Fruit fly (Drosophila melanogaster): ENCODE data around the gene CG7988.

DNA sequence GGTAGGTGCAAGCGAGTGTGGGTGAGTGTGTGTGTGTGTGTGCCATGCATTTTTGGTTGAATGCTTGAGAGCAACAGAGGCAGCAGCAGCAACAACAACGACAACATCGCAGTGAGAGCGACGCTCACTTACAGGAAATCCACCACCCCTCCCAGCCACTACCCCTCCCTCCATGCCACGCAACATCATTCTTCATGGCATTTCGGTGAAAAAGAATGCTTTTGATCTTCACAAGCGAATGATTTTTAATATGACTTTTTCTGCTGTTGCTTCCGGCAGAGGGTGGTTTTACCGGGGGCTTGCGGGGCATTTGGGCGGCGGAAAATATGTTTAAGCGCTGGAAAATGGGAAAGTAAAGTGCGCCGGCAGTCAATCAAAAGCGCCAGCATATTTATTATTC lies 41.3 kb downstream of the CG7988 start:
- no peak for TF ChIP-seq CG33017 (tag; optimal IDR thresholded peaks at IDR 0.05)
- TF ChIP-seq CG7101 (tag; optimal IDR thresholded peaks at IDR 0.05): no peak
- no peak for TF ChIP-seq ovo (GFP tag; optimal IDR thresholded peaks at IDR 0.05)
- TF ChIP-seq pad (GFP tag; optimal IDR thresholded peaks at IDR 0.05): no peak
- TF ChIP-seq Clk (GFP tag; optimal IDR thresholded peaks at IDR 0.05): no peak
- no peak for TF ChIP-seq tj (GFP tag; optimal IDR thresholded peaks at IDR 0.05)
- TF ChIP-seq Mnt (GFP tag; optimal IDR thresholded peaks at IDR 0.05): no peak
- no peak for TF ChIP-seq CG14711 (tag; optimal IDR thresholded peaks at IDR 0.05)
- no peak for TF ChIP-seq Crg-1 (GFP tag; optimal IDR thresholded peaks at IDR 0.05)
- TF ChIP-seq cnc (optimal IDR thresholded peaks at IDR 0.05): no peak
- TF ChIP-seq cic (GFP tag; optimal IDR thresholded peaks at IDR 0.05): no peak
- no peak for TF ChIP-seq toe (GFP tag; optimal IDR thresholded peaks at IDR 0.05)
- no peak for TF ChIP-seq CG1620 (GFP tag; optimal IDR thresholded peaks at IDR 0.05)
